Fruit fly (Drosophila melanogaster) whole organism, embryonic: ENCODE results near the gene CG13996.

Experiments
- Bgb ChIP-seq: fragments of 200-800 bp; sonication (Bioruptor generic); IDR thresholded peaks from 2 replicates; pipeline ENCODE4 v1.3.6; 2022; ENCODE audit warnings: missing biosample characterization, missing genetic modification characterization; ENCODE audit not compliant: partially characterized antibody
- CG10147 ChIP-seq: fragments of 200-800 bp; sonication (Bioruptor generic); optimal IDR thresholded peaks from 2 replicates; lab custom pipeline; 2019; ENCODE audit warnings: missing biosample characterization, mild to moderate bottlenecking, missing genetic modification characterization, moderate library complexity
- CG10431 ChIP-seq: fragments of 200-800 bp; sonication (Bioruptor generic); optimal IDR thresholded peaks from 3 replicates; lab custom pipeline; 2018; ENCODE audit warnings: missing biosample characterization, mild to moderate bottlenecking, missing genetic modification characterization
- CG10979 ChIP-seq: fragments of 200-800 bp; sonication (Bioruptor generic); optimal IDR thresholded peaks from 2 replicates; lab custom pipeline; 2018; ENCODE audit warnings: missing biosample characterization, mild to moderate bottlenecking, missing genetic modification characterization, moderate library complexity
- CG11723 ChIP-seq: fragments of 200-800 bp; sonication (Bioruptor generic); optimal IDR thresholded peaks from 2 replicates; lab custom pipeline; 2017; ENCODE audit warnings: missing biosample characterization, mild to moderate bottlenecking, missing genetic modification characterization
- CG1233 ChIP-seq: fragments of 200-800 bp; sonication (Bioruptor generic); optimal IDR thresholded peaks from 4 replicates; lab custom pipeline; 2018; ENCODE audit warnings: missing biosample characterization, mild to moderate bottlenecking, missing genetic modification characterization
- CG14050 ChIP-seq: fragments of 200-800 bp; sonication (Bioruptor generic); IDR thresholded peaks from 3 replicates; pipeline ENCODE4 v1.3.6; 2022; ENCODE audit warnings: missing biosample characterization, missing genetic modification characterization
- CG15011 ChIP-seq: fragments of 200-800 bp; sonication (Bioruptor generic); optimal IDR thresholded peaks from 3 replicates; lab custom pipeline; 2018; ENCODE audit warnings: missing biosample characterization, mild to moderate bottlenecking, missing genetic modification characterization
- CG15479 ChIP-seq: fragments of 200-800 bp; sonication (Bioruptor generic); optimal IDR thresholded peaks from 3 replicates; lab custom pipeline; 2019; ENCODE audit warnings: missing biosample characterization, mild to moderate bottlenecking, missing genetic modification characterization, moderate library complexity
- CG1603 ChIP-seq: fragments of 200-800 bp; sonication (Bioruptor generic); optimal IDR thresholded peaks from 2 replicates; lab custom pipeline; 2019; ENCODE audit warnings: missing biosample characterization, mild to moderate bottlenecking, missing genetic modification characterization, moderate library complexity
- CG16779 ChIP-seq: fragments of 200-800 bp; sonication (Bioruptor generic); IDR thresholded peaks from 2 replicates; pipeline ENCODE4 v1.3.6; 2022; ENCODE audit warnings: missing biosample characterization, missing genetic modification characterization
- CG16813 ChIP-seq: fragments of 200-800 bp; sonication (Bioruptor generic); IDR thresholded peaks from 3 replicates; pipeline ENCODE4 v1.3.6; 2022; ENCODE audit warnings: missing biosample characterization, missing genetic modification characterization; ENCODE audit not compliant: partially characterized antibody
- CG3065 ChIP-seq: fragments of 200-800 bp; sonication (Bioruptor generic); optimal IDR thresholded peaks from 2 replicates; lab custom pipeline; 2016; ENCODE audit warnings: missing biosample characterization, missing genetic modification characterization
- CG42726 ChIP-seq: fragments of 200-800 bp; sonication (Bioruptor generic); IDR thresholded peaks from 2 replicates; pipeline ENCODE4 v1.3.6; 2022; ENCODE audit warnings: missing biosample characterization, missing genetic modification characterization; ENCODE audit not compliant: partially characterized antibody
- CG4617 ChIP-seq: fragments of 200-800 bp; sonication (Bioruptor generic); optimal IDR thresholded peaks from 3 replicates; lab custom pipeline; 2016; ENCODE audit warnings: missing biosample characterization, missing genetic modification characterization, borderline replicate concordance
- CG4730 ChIP-seq: fragments of 200-800 bp; sonication (Bioruptor generic); IDR thresholded peaks from 2 replicates; pipeline ENCODE4 v1.3.6; 2022; ENCODE audit warnings: missing biosample characterization, missing genetic modification characterization
- CG6175 ChIP-seq: fragments of 200-800 bp; sonication (Bioruptor generic); IDR thresholded peaks from 3 replicates; pipeline ENCODE4 v1.3.6; 2022; ENCODE audit warnings: missing biosample characterization, missing genetic modification characterization
- CG6854 ChIP-seq: fragments of 200-800 bp; sonication (Bioruptor generic); optimal IDR thresholded peaks from 3 replicates; lab custom pipeline; 2017; ENCODE audit warnings: missing biosample characterization, mild to moderate bottlenecking, missing genetic modification characterization
- CG9797 ChIP-seq: fragments of 200-800 bp; sonication (Bioruptor generic); optimal IDR thresholded peaks from 3 replicates; lab custom pipeline; 2018; ENCODE audit warnings: missing biosample characterization, mild to moderate bottlenecking, missing genetic modification characterization
- D ChIP-seq, 2 experiments: fragments of 200-800 bp in 1 of 2; fragments of >200 bp in 1 of 2; sonication (Bioruptor generic) in 1 of 2; optimal IDR thresholded peaks; 2 replicates in 1 of 2; 3 replicates in 1 of 2; lab custom pipeline; 2017; ENCODE audit warnings: mild to moderate bottlenecking in 1 of 2, missing biosample characterization in 1 of 2, missing genetic modification characterization in 1 of 2, missing genetic modification reagents in 1 of 2
- Dek ChIP-seq: fragments of 200-800 bp; sonication (Bioruptor generic); optimal IDR thresholded peaks from 3 replicates; lab custom pipeline; 2019; ENCODE audit warnings: missing biosample characterization, mild to moderate bottlenecking, missing genetic modification characterization, moderate library complexity
- Dll ChIP-seq: fragments of 200-800 bp; sonication (Bioruptor generic); IDR thresholded peaks from 4 replicates; pipeline ENCODE4 v1.3.6; 2022; ENCODE audit warnings: missing biosample characterization, missing genetic modification characterization; ENCODE audit not compliant: partially characterized antibody
- Drgx ChIP-seq: fragments of 200-800 bp; sonication (Bioruptor generic); IDR thresholded peaks from 2 replicates; pipeline ENCODE4 v1.3.6; 2022; ENCODE audit warnings: missing biosample characterization, missing genetic modification characterization
- HmgZ ChIP-seq: fragments of 200-800 bp; sonication (Bioruptor generic); optimal IDR thresholded peaks from 2 replicates; lab custom pipeline; 2018; ENCODE audit warnings: missing biosample characterization, mild to moderate bottlenecking, missing genetic modification characterization
- Kr ChIP-seq: fragments of 200-800 bp; sonication (Bioruptor generic); optimal IDR thresholded peaks from 2 replicates; lab custom pipeline; 2017; ENCODE audit warnings: missing biosample characterization, mild to moderate bottlenecking, missing genetic modification characterization
- Lhr ChIP-seq: fragments of 200-800 bp; sonication (Bioruptor generic); optimal IDR thresholded peaks from 3 replicates; lab custom pipeline; 2017; ENCODE audit warnings: mild to moderate bottlenecking, missing biosample characterization, missing genetic modification reagents, missing genetic modification characterization
- Med ChIP-seq: fragments of 200-800 bp; sonication (Bioruptor generic); peaks from one replicate; lab custom pipeline; 2016; ENCODE audit warnings: missing biosample characterization, missing genetic modification characterization, mild to moderate bottlenecking, inconsistent platforms, moderate library complexity
- Meics ChIP-seq: fragments of 200-800 bp; sonication (Bioruptor generic); optimal IDR thresholded peaks from 2 replicates; lab custom pipeline; 2017; ENCODE audit warnings: missing biosample characterization, mild to moderate bottlenecking, missing genetic modification characterization
- NC2α ChIP-seq: fragments of 200-800 bp; sonication (Bioruptor generic); optimal IDR thresholded peaks from 2 replicates; lab custom pipeline; 2016; ENCODE audit warnings: missing biosample characterization, missing genetic modification characterization
- PHDP ChIP-seq: fragments of 200-800 bp; sonication (Bioruptor generic); optimal IDR thresholded peaks from 3 replicates; lab custom pipeline; 2018; ENCODE audit warnings: missing biosample characterization, mild to moderate bottlenecking, missing genetic modification characterization, moderate library complexity
- Side ChIP-seq: fragments of 200-800 bp; sonication (Bioruptor generic); optimal IDR thresholded peaks from 2 replicates; lab custom pipeline; 2016; ENCODE audit warnings: missing biosample characterization, missing genetic modification characterization
- Sox102F ChIP-seq: fragments of 200-800 bp; sonication (Bioruptor generic); optimal IDR thresholded peaks from 2 replicates; lab custom pipeline; 2018; ENCODE audit warnings: missing biosample characterization, mild to moderate bottlenecking, missing genetic modification characterization, moderate library complexity
- Usf ChIP-seq: fragments of 200-800 bp; sonication (Bioruptor generic); optimal IDR thresholded peaks from 2 replicates; lab custom pipeline; 2017; ENCODE audit warnings: missing genotype, missing biosample characterization, missing genetic modification characterization
- Vsx1 ChIP-seq: fragments of 200-800 bp; sonication (Bioruptor generic); optimal IDR thresholded peaks from 2 replicates; lab custom pipeline; 2017; ENCODE audit warnings: missing biosample characterization, mild to moderate bottlenecking, missing genetic modification characterization, missing genetic modification reagents
- bigmax ChIP-seq: fragments of 200-800 bp; sonication (Bioruptor generic); optimal IDR thresholded peaks from 2 replicates; lab custom pipeline; 2018; ENCODE audit warnings: missing biosample characterization, mild to moderate bottlenecking, missing genetic modification characterization
- chif ChIP-seq, 2 experiments: fragments of 200-800 bp; sonication (Bioruptor generic); optimal IDR thresholded peaks; 3 replicates each; lab custom pipeline; 2016; ENCODE audit warnings: missing biosample characterization in 2 of 2, missing genetic modification characterization in 2 of 2
- en ChIP-seq: fragments of 200-800 bp; sonication (Bioruptor generic); optimal IDR thresholded peaks from 2 replicates; lab custom pipeline; 2016; ENCODE audit warnings: missing biosample characterization, missing genetic modification characterization
- fu2 ChIP-seq: fragments of 200-800 bp; sonication (Bioruptor generic); optimal IDR thresholded peaks from 2 replicates; lab custom pipeline; 2016; ENCODE audit warnings: missing biosample characterization, missing genetic modification characterization
- jumu ChIP-seq: fragments of 200-800 bp; sonication (Bioruptor generic); optimal IDR thresholded peaks from 3 replicates; lab custom pipeline; 2016; ENCODE audit warnings: missing biosample characterization, missing genetic modification characterization
- lola ChIP-seq, 3 experiments: fragments of >200 bp in 2 of 3; fragments of 200-800 bp in 1 of 3; sonication (Bioruptor generic) in 1 of 3; optimal IDR thresholded peaks; 2 replicates each; lab custom pipeline; 2017 to 2019; ENCODE audit warnings: missing biosample characterization in 3 of 3, missing genetic modification characterization in 3 of 3, mild to moderate bottlenecking in 1 of 3, moderate library complexity in 1 of 3
- mirr ChIP-seq: fragments of 200-800 bp; sonication (Bioruptor generic); optimal IDR thresholded peaks from 3 replicates; lab custom pipeline; 2018; ENCODE audit warnings: missing biosample characterization, mild to moderate bottlenecking, missing genetic modification characterization
- otp ChIP-seq: fragments of 200-800 bp; sonication (Bioruptor generic); IDR thresholded peaks from 3 replicates; pipeline ENCODE4, ENCODE4 v1.3.6; 2022; ENCODE audit warnings: missing biosample characterization, missing genetic modification characterization
- p53 ChIP-seq: fragments of 200-800 bp; sonication (Bioruptor generic); optimal IDR thresholded peaks from 2 replicates; lab custom pipeline; 2016; ENCODE audit warnings: missing biosample characterization, missing genetic modification characterization
- phol ChIP-seq: fragments of 200-800 bp; sonication (Bioruptor generic); optimal IDR thresholded peaks from 3 replicates; lab custom pipeline; 2018; ENCODE audit warnings: missing biosample characterization, mild to moderate bottlenecking, missing genetic modification characterization, moderate library complexity
- pzg ChIP-seq: fragments of 200-800 bp; sonication (Bioruptor generic); optimal IDR thresholded peaks from 3 replicates; lab custom pipeline; 2018; ENCODE audit warnings: missing biosample characterization, mild to moderate bottlenecking, missing genetic modification characterization, moderate library complexity
- ro ChIP-seq: fragments of 200-800 bp; sonication (Bioruptor generic); IDR thresholded peaks from 2 replicates; pipeline ENCODE4 v1.3.6; 2022; ENCODE audit warnings: missing biosample characterization, missing genetic modification characterization
- sug ChIP-seq: fragments of 200-800 bp; optimal IDR thresholded peaks from 2 replicates; lab custom pipeline; 2019; ENCODE audit warnings: missing biosample characterization, mild to moderate bottlenecking, missing genetic modification characterization, moderate library complexity
- toy ChIP-seq: fragments of 200-800 bp; sonication (Bioruptor generic); IDR thresholded peaks from 2 replicates; pipeline ENCODE4 v1.3.6; 2022; ENCODE audit warnings: missing biosample characterization, missing genetic modification characterization
- trem ChIP-seq: fragments of 200-800 bp; optimal IDR thresholded peaks from 3 replicates; lab custom pipeline; 2019; ENCODE audit warnings: missing biosample characterization, mild to moderate bottlenecking, missing genetic modification characterization, moderate library complexity
- zfh1 ChIP-seq: fragments of 200-800 bp; sonication (Bioruptor generic); IDR thresholded peaks from 3 replicates; pipeline ENCODE4 v1.3.6; 2022; ENCODE audit warnings: missing biosample characterization, missing genetic modification characterization

CG13996 gene

dm6 chr2L:5974122-5974521, 46.5 kb upstream of the CG13996 start (continued):
- TF ChIP-seq Meics (GFP tag; lab: Kevin White, UChicago) (peak; percentile 60), pzg (GFP tag; lab: Kevin White, UChicago) (no peak), Med (GFP tag; lab: Kevin White, UChicago) (peak; percentile 91), CG11723 (GFP tag; lab: Kevin White, UChicago) (peak; percentile 65), bigmax (GFP tag; lab: Kevin White, UChicago) (peak; percentile 11), Dek (tag; lab: Kevin White, UChicago) (peak; percentile 42), Side (GFP tag; lab: Kevin White, UChicago) (no peak), CG15479 (GFP tag; lab: Kevin White, UChicago) (no peak), CG10431 (GFP tag; lab: Kevin White, UChicago) (peak; percentile 40), CG6854 (GFP tag; lab: Kevin White, UChicago) (peak; percentile 48), CG1233 (peak; percentile 82), zfh1 (GFP tag; lab: Robert Waterston, UW) (no peak), CG10979 (tag; lab: Kevin White, UChicago) (no peak), CG10147 (GFP tag; lab: Kevin White, UChicago) (peak; percentile 41), CG16813 (GFP tag; lab: Robert Waterston, UW) (no peak), en (GFP tag; lab: Kevin White, UChicago) (no peak), jumu (GFP tag; lab: Kevin White, UChicago) (no peak), Bgb (no peak), Sox102F (GFP tag; lab: Kevin White, UChicago) (peak; percentile 40), Kr (no peak), CG16779 (no peak), lola (GFP tag; optimal IDR thresholded peaks at IDR 0.05; lab: Kevin White, UChicago) (peak in 1 of 3 experiments; percentile 19), HmgZ (tag; lab: Kevin White, UChicago) (peak; percentile 56), p53 (GFP tag; lab: Kevin White, UChicago) (no peak), sug (tag; lab: Kevin White, UChicago) (peak; percentile 83), fu2 (GFP tag; lab: Kevin White, UChicago) (no peak), CG3065 (GFP tag; lab: Kevin White, UChicago) (no peak), CG4617 (GFP tag; lab: Kevin White, UChicago) (no peak), Vsx1 (GFP tag; lab: Kevin White, UChicago) (peak; percentile 86), CG14050 (GFP tag; lab: Robert Waterston, UW) (peak; percentile 41; the same call in 1 of the 3 replicates), Drgx (GFP tag; lab: Robert Waterston, UW) (no peak), PHDP (tag; lab: Kevin White, UChicago) (peak; percentile 71), toy (GFP tag; lab: Robert Waterston, UW) (no peak), ro (GFP tag; lab: Robert Waterston, UW) (no peak), Usf (GFP tag; lab: Kevin White, UChicago) (no peak), CG9797 (GFP tag; lab: Kevin White, UChicago) (no peak), Lhr (GFP tag; lab: Kevin White, UChicago) (peak; percentile 23), NC2α (GFP tag; lab: Kevin White, UChicago) (no peak), phol (no peak), CG42726 (GFP tag; lab: Robert Waterston, UW) (no peak), mirr (GFP tag; lab: Kevin White, UChicago) (peak; percentile 66), trem (no peak), chif (GFP tag; optimal IDR thresholded peaks at IDR 0.05; lab: Kevin White, UChicago) (no peak), CG15011 (GFP tag; lab: Kevin White, UChicago) (peak; percentile 59), CG6175 (peak; percentile 59; the same call in 1 of the 3 replicates), CG4730 (GFP tag; lab: Robert Waterston, UW) (no peak), Dll (GFP tag; lab: Robert Waterston, UW) (no peak), CG1603 (peak; percentile 32), otp (GFP tag; lab: Robert Waterston, UW) (peak; percentile 77; the same call in 2 of the 3 replicates), D (optimal IDR thresholded peaks at IDR 0.05; lab: Kevin White, UChicago) (no peak), D (GFP tag; optimal IDR thresholded peaks at IDR 0.05; lab: Kevin White, UChicago) (peak; percentile 46)
